Fruit fly (Drosophila melanogaster) whole organism, embryonic: ENCODE results near the gene pall.
A peak's percentile ranks its signal among the peaks of the same experiment; 100 is the strongest.

ENCODE experiments used
- ATbp ChIP-seq: fragments of 200-800 bp; sonication (Bioruptor generic); optimal IDR thresholded peaks from 2 replicates; lab custom pipeline; 2017; ENCODE audit warnings: missing biosample characterization, mild to moderate bottlenecking, missing genetic modification characterization, missing genetic modification reagents
- CG10565 ChIP-seq: fragments of 200-800 bp; sonication (Bioruptor generic); optimal IDR thresholded peaks from 3 replicates; lab custom pipeline; 2016; ENCODE audit warnings: missing biosample characterization, mild to moderate bottlenecking, missing genetic modification characterization
- CG11456 ChIP-seq: fragments of 200-800 bp; sonication (Bioruptor generic); IDR thresholded peaks from 3 replicates; pipeline ENCODE4 v1.3.6; 2022; ENCODE audit warnings: missing biosample characterization, missing genetic modification characterization
- CG12155 ChIP-seq: fragments of 200-800 bp; sonication (Bioruptor generic); optimal IDR thresholded peaks from 3 replicates; lab custom pipeline; 2016; ENCODE audit warnings: missing biosample characterization, missing genetic modification characterization
- CG13287 ChIP-seq: fragments of 200-800 bp; sonication (Bioruptor generic); IDR thresholded peaks from 2 replicates; pipeline ENCODE4 v1.3.6; 2022; ENCODE audit warnings: missing biosample characterization, missing genetic modification characterization; ENCODE audit not compliant: partially characterized antibody
- CG14710 ChIP-seq: fragments of 200-800 bp; sonication (Bioruptor generic); optimal IDR thresholded peaks from 3 replicates; lab custom pipeline; 2019; ENCODE audit warnings: missing biosample characterization, mild to moderate bottlenecking, missing genetic modification characterization, moderate library complexity
- CG17385 ChIP-seq: fragments of 200-800 bp; sonication (Bioruptor generic); optimal IDR thresholded peaks from 3 replicates; lab custom pipeline; 2018; ENCODE audit warnings: missing biosample characterization, mild to moderate bottlenecking, missing genetic modification characterization
- CG17829 ChIP-seq: fragments of 200-800 bp; optimal IDR thresholded peaks from 2 replicates; lab custom pipeline; 2019; ENCODE audit warnings: missing biosample characterization, mild to moderate bottlenecking, missing genetic modification characterization, moderate library complexity
- CG1792 ChIP-seq: fragments of 200-800 bp; sonication (Bioruptor generic); optimal IDR thresholded peaks from 2 replicates; lab custom pipeline; 2016; ENCODE audit warnings: missing biosample characterization, missing genetic modification characterization
- CG1832 ChIP-seq: fragments of 200-800 bp; sonication (Bioruptor generic); optimal IDR thresholded peaks from 2 replicates; lab custom pipeline; 2017; ENCODE audit warnings: missing biosample characterization, mild to moderate bottlenecking, missing genetic modification characterization, inconsistent platforms
- CG18476 ChIP-seq: fragments of 200-800 bp; sonication (Bioruptor generic); optimal IDR thresholded peaks from 2 replicates; lab custom pipeline; 2016; ENCODE audit warnings: missing biosample characterization, mild to moderate bottlenecking, missing genetic modification characterization
- CG2202 ChIP-seq: fragments of 200-800 bp; sonication (Bioruptor generic); optimal IDR thresholded peaks from 2 replicates; lab custom pipeline; 2018; ENCODE audit warnings: missing biosample characterization, mild to moderate bottlenecking, missing genetic modification characterization
- CG30020 ChIP-seq: fragments of 200-800 bp; optimal IDR thresholded peaks from 2 replicates; lab custom pipeline; 2019; ENCODE audit warnings: missing biosample characterization, mild to moderate bottlenecking, missing genetic modification characterization, moderate library complexity
- CG31224 ChIP-seq: fragments of 200-800 bp; sonication (Bioruptor generic); IDR thresholded peaks from 2 replicates; pipeline ENCODE4 v1.3.6; 2022; ENCODE audit warnings: missing biosample characterization, missing genetic modification characterization
- CG33213 ChIP-seq: fragments of 200-800 bp; sonication (Bioruptor generic); optimal IDR thresholded peaks from 3 replicates; lab custom pipeline; 2016; ENCODE audit warnings: missing biosample characterization, missing genetic modification characterization
- CG3407 ChIP-seq: fragments of 200-800 bp; sonication (Bioruptor generic); optimal IDR thresholded peaks from 2 replicates; lab custom pipeline; 2018; ENCODE audit warnings: missing biosample characterization, mild to moderate bottlenecking, missing genetic modification characterization
- CG34376 ChIP-seq: fragments of 200-800 bp; sonication (Bioruptor generic); optimal IDR thresholded peaks from 2 replicates; lab custom pipeline; 2018; ENCODE audit warnings: missing biosample characterization, mild to moderate bottlenecking, missing genetic modification characterization
- CG3726 ChIP-seq: fragments of 200-800 bp; sonication (Bioruptor generic); IDR thresholded peaks from 3 replicates; pipeline ENCODE4, ENCODE4 v1.3.6; 2022; ENCODE audit warnings: missing biosample characterization, missing genetic modification characterization
- CG6683 ChIP-seq: fragments of 200-800 bp; sonication (Bioruptor generic); optimal IDR thresholded peaks from 2 replicates; lab custom pipeline; 2017; ENCODE audit warnings: missing biosample characterization, mild to moderate bottlenecking, missing genetic modification characterization, missing genetic modification reagents
- CoRest ChIP-seq: fragments of 200-800 bp; sonication (Bioruptor generic); optimal IDR thresholded peaks from 3 replicates; lab custom pipeline; 2018; ENCODE audit warnings: missing biosample characterization, mild to moderate bottlenecking, missing genetic modification characterization, moderate library complexity
- Dek ChIP-seq: fragments of 200-800 bp; sonication (Bioruptor generic); optimal IDR thresholded peaks from 3 replicates; lab custom pipeline; 2019; ENCODE audit warnings: missing biosample characterization, mild to moderate bottlenecking, missing genetic modification characterization, moderate library complexity
- E2f2 ChIP-seq: fragments of 200-800 bp; sonication (Bioruptor generic); IDR thresholded peaks from 2 replicates; pipeline ENCODE4 v1.3.6; 2022; ENCODE audit warnings: missing biosample characterization, missing genetic modification characterization
- Eip74EF ChIP-seq, 2 experiments: fragments of 200-800 bp in 1 of 2; fragments of >200 bp in 1 of 2; sonication (Bioruptor generic) in 1 of 2; optimal IDR thresholded peaks; 2 replicates each; lab custom pipeline; 2017 to 2019; ENCODE audit warnings: missing biosample characterization in 2 of 2, missing genetic modification characterization in 2 of 2, mild to moderate bottlenecking in 1 of 2, moderate library complexity in 1 of 2
- Gsc ChIP-seq: fragments of 200-800 bp; sonication (Bioruptor generic); IDR thresholded peaks from 2 replicates; pipeline ENCODE4 v1.3.6; 2022; ENCODE audit warnings: missing biosample characterization, missing genetic modification characterization
- Gug ChIP-seq: fragments of 200-800 bp; sonication (Bioruptor generic); IDR thresholded peaks from 4 replicates; pipeline ENCODE4 v1.3.6; 2022; ENCODE audit warnings: missing biosample characterization, missing genetic modification characterization
- HLH4C ChIP-seq: fragments of 200-800 bp; sonication (Bioruptor generic); IDR thresholded peaks from 3 replicates; pipeline ENCODE4 v1.3.6; 2022; ENCODE audit warnings: missing biosample characterization, missing genetic modification characterization; ENCODE audit not compliant: partially characterized antibody
- Hr39 ChIP-seq: fragments of >200 bp; optimal IDR thresholded peaks from 2 replicates; lab custom pipeline; 2017
- Hr78 ChIP-seq, 2 experiments: fragments of 200-800 bp in 1 of 2; fragments of >200 bp in 1 of 2; sonication (Bioruptor generic) in 1 of 2; optimal IDR thresholded peaks; 2 replicates each; lab custom pipeline; 2017 to 2019; ENCODE audit warnings: missing biosample characterization in 2 of 2, missing genetic modification characterization in 2 of 2, mild to moderate bottlenecking in 1 of 2, moderate library complexity in 1 of 2
- Lim3 ChIP-seq: fragments of 200-800 bp; sonication (Bioruptor generic); IDR thresholded peaks from 2 replicates; pipeline ENCODE4 v1.3.6; 2022; ENCODE audit warnings: missing biosample characterization, missing genetic modification characterization
- Xrp1 ChIP-seq: fragments of 200-800 bp; sonication (Bioruptor generic); IDR thresholded peaks from 2 replicates; pipeline ENCODE4 v1.3.6; 2022; ENCODE audit warnings: missing biosample characterization, missing genetic modification characterization
- al ChIP-seq: fragments of 200-800 bp; sonication (Bioruptor generic); IDR thresholded peaks from 2 replicates; pipeline ENCODE4 v1.3.6; 2022; ENCODE audit warnings: missing biosample characterization, missing genetic modification characterization
- ap ChIP-seq: fragments of 200-800 bp; sonication (Bioruptor generic); IDR thresholded peaks from 2 replicates; pipeline ENCODE4 v1.3.6; 2022; ENCODE audit warnings: missing biosample characterization, missing genetic modification characterization
- bbx ChIP-seq: fragments of 200-800 bp; sonication (Bioruptor generic); IDR thresholded peaks from 2 replicates; pipeline ENCODE4 v1.3.6; 2022; ENCODE audit warnings: missing biosample characterization, missing genetic modification characterization; ENCODE audit not compliant: partially characterized antibody
- bcd ChIP-seq: fragments of 200-800 bp; sonication (Bioruptor generic); optimal IDR thresholded peaks from 2 replicates; lab custom pipeline; 2017; ENCODE audit warnings: missing biosample characterization, mild to moderate bottlenecking, missing genetic modification characterization
- bsh ChIP-seq, 2 experiments: fragments of 200-800 bp; sonication (Bioruptor generic); optimal IDR thresholded peaks; 2 replicates each; lab custom pipeline; 2017 to 2018; ENCODE audit warnings: mild to moderate bottlenecking in 2 of 2, missing biosample characterization in 2 of 2, missing genetic modification characterization in 2 of 2, moderate library complexity in 1 of 2
- chm ChIP-seq: fragments of 200-800 bp; sonication (Bioruptor generic); IDR thresholded peaks from 2 replicates; pipeline ENCODE4 v1.3.6; 2022; ENCODE audit warnings: missing biosample characterization, missing genetic modification characterization
- danr ChIP-seq: fragments of 200-800 bp; sonication (Bioruptor generic); IDR thresholded peaks from 2 replicates; pipeline ENCODE4 v1.3.6; 2022; ENCODE audit warnings: missing biosample characterization, missing genetic modification characterization
- eve ChIP-seq, 2 experiments: fragments of >200 bp; optimal IDR thresholded peaks; 2 replicates each; lab custom pipeline; 2017; ENCODE audit warnings: missing biosample characterization in 2 of 2, missing genetic modification characterization in 2 of 2
- fd3F ChIP-seq: fragments of 200-800 bp; sonication (Bioruptor generic); optimal IDR thresholded peaks from 2 replicates; lab custom pipeline; 2018; ENCODE audit warnings: missing biosample characterization, mild to moderate bottlenecking, missing genetic modification characterization, moderate library complexity
- fd96Cb ChIP-seq: fragments of 200-800 bp; sonication (Bioruptor generic); optimal IDR thresholded peaks from 2 replicates; lab custom pipeline; 2018; ENCODE audit warnings: missing biosample characterization, mild to moderate bottlenecking, missing genetic modification characterization, moderate library complexity
- ftz-f1 ChIP-seq: fragments of 200-800 bp; sonication (Bioruptor generic); optimal IDR thresholded peaks from 2 replicates; lab custom pipeline; 2016; ENCODE audit warnings: missing biosample characterization, missing genetic modification characterization
- grau ChIP-seq: fragments of 200-800 bp; optimal IDR thresholded peaks from 3 replicates; lab custom pipeline; 2019; ENCODE audit warnings: missing biosample characterization, mild to moderate bottlenecking, missing genetic modification characterization, moderate library complexity
- ken ChIP-seq: fragments of 200-800 bp; sonication (Bioruptor generic); IDR thresholded peaks from 3 replicates; pipeline ENCODE4 v1.3.6; 2022; ENCODE audit warnings: missing biosample characterization, missing genetic modification characterization
- lbe ChIP-seq: fragments of 200-800 bp; sonication (Bioruptor generic); optimal IDR thresholded peaks from 2 replicates; lab custom pipeline; 2016; ENCODE audit warnings: missing biosample characterization, mild to moderate bottlenecking, missing genetic modification characterization
- seq ChIP-seq: fragments of 200-800 bp; sonication (Bioruptor generic); IDR thresholded peaks from 2 replicates; pipeline ENCODE4 v1.3.6; 2022; ENCODE audit warnings: missing biosample characterization, missing genetic modification characterization
- slbo ChIP-seq: fragments of 200-800 bp; sonication (Bioruptor generic); IDR thresholded peaks from 2 replicates; pipeline ENCODE4 v1.3.6; 2022; ENCODE audit warnings: missing biosample characterization, missing genetic modification characterization
- sna ChIP-seq: fragments of 200-800 bp; sonication (Bioruptor generic); IDR thresholded peaks from 2 replicates; pipeline ENCODE4 v1.3.6; 2022; ENCODE audit warnings: missing biosample characterization, missing genetic modification characterization; ENCODE audit not compliant: partially characterized antibody
- sr ChIP-seq: fragments of 200-800 bp; sonication (Bioruptor generic); IDR thresholded peaks from 3 replicates; pipeline ENCODE4 v1.3.6; 2022; ENCODE audit warnings: missing biosample characterization, missing genetic modification characterization
- trem ChIP-seq: fragments of 200-800 bp; optimal IDR thresholded peaks from 3 replicates; lab custom pipeline; 2019; ENCODE audit warnings: missing biosample characterization, mild to moderate bottlenecking, missing genetic modification characterization, moderate library complexity
- zf30C ChIP-seq: fragments of 200-800 bp; sonication (Bioruptor generic); optimal IDR thresholded peaks from 3 replicates; lab custom pipeline; 2018; ENCODE audit warnings: missing biosample characterization, mild to moderate bottlenecking, missing genetic modification characterization
- zfh1 ChIP-seq: fragments of 200-800 bp; sonication (Bioruptor generic); IDR thresholded peaks from 3 replicates; pipeline ENCODE4 v1.3.6; 2022; ENCODE audit warnings: missing biosample characterization, missing genetic modification characterization

The pall gene

DNA sequence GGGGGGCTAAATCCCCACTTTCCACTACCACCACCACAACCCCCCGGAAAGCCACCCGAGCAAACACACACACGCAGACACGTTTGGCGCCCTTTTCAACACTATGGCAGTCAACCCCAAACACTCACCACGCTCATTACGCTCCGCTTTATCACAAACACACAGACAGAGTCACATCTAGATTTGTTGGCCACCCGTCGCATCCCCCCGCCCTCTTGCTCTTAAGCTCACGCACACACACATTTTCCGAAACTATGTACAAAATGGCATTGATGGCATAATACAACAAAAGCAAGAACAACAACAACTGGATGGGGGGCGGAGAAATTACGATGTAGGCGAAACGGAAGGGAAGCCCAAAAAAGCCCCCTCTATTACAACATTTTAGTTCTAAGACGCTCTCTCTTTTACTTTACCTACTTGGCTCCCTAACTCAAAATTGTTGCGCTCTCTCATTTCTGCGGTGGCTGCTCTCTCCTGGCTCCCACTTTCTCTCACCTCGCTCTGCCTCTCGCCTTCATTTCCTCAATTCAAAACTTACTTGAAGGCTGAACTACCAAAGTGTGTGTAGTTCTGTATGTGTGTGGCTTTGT lies 21.8 kb downstream of the pall start (continued):
- no peak for TF ChIP-seq CG30020
- TF ChIP-seq CG3726 (GFP tag; lab: Robert Waterston, UW) = no peak
- no peak for TF ChIP-seq seq
- TF ChIP-seq ftz-f1 = no peak
- TF ChIP-seq CG14710 (tag; lab: Kevin White, UChicago) = no peak
- TF ChIP-seq CG1832 = no peak
- no peak for TF ChIP-seq bsh (GFP tag; optimal IDR thresholded peaks at IDR 0.05; lab: Kevin White, UChicago)
- TF ChIP-seq eve (GFP tag; optimal IDR thresholded peaks at IDR 0.05; lab: Kevin White, UChicago) = no peak
- no peak for TF ChIP-seq fd96Cb (tag; lab: Kevin White, UChicago)
- TF ChIP-seq ap = no peak
- TF ChIP-seq grau (tag; lab: Kevin White, UChicago) = no peak
- no peak for TF ChIP-seq E2f2 (GFP tag; lab: Robert Waterston, UW)
- TF ChIP-seq bcd (GFP tag; lab: Kevin White, UChicago) = no peak
- no peak for TF ChIP-seq CG11456
- TF ChIP-seq CG2202 = no peak
- no peak for TF ChIP-seq zfh1
- TF ChIP-seq Gsc (GFP tag; lab: Robert Waterston, UW) = no peak
- no peak for TF ChIP-seq CG12155 (GFP tag; lab: Kevin White, UChicago)
- TF ChIP-seq Hr39 = no peak
- no peak for TF ChIP-seq CG17829 (tag; lab: Kevin White, UChicago)
- TF ChIP-seq ATbp (GFP tag; lab: Kevin White, UChicago) = no peak
- no peak for TF ChIP-seq sr (GFP tag; lab: Robert Waterston, UW)
- TF ChIP-seq Lim3 (GFP tag; lab: Robert Waterston, UW) = no peak
- TF ChIP-seq Xrp1 (GFP tag; lab: Robert Waterston, UW) = no peak
- TF ChIP-seq chm (GFP tag; lab: Robert Waterston, UW) = no peak
- TF ChIP-seq CG3407 = no peak
- no peak for TF ChIP-seq CG17385 (GFP tag; lab: Kevin White, UChicago)
- TF ChIP-seq CG18476 = no peak
- TF ChIP-seq CG1792 (GFP tag; lab: Kevin White, UChicago) = no peak
- TF ChIP-seq fd3F = no peak
- TF ChIP-seq danr (GFP tag; lab: Robert Waterston, UW) = no peak
- TF ChIP-seq trem = no peak
- no peak for TF ChIP-seq Eip74EF (GFP tag; optimal IDR thresholded peaks at IDR 0.05; lab: Kevin White, UChicago)
- no peak for TF ChIP-seq al (GFP tag; lab: Robert Waterston, UW)
- no peak for TF ChIP-seq ken
- TF ChIP-seq sna = no peak
- TF ChIP-seq slbo (GFP tag; lab: Robert Waterston, UW) = no peak
- TF ChIP-seq bbx = peak; percentile 31; the same call in 1 of the 2 replicates
- TF ChIP-seq CG6683 (GFP tag; lab: Kevin White, UChicago) = no peak
- no peak for TF ChIP-seq CG33213 (GFP tag; lab: Kevin White, UChicago)
- TF ChIP-seq CG13287 (GFP tag; lab: Robert Waterston, UW) = no peak
- no peak for TF ChIP-seq CG31224 (GFP tag; lab: Robert Waterston, UW)
- no peak for TF ChIP-seq Gug
- no peak for TF ChIP-seq CoRest (tag; lab: Kevin White, UChicago)
- no peak for TF ChIP-seq CG10565 (GFP tag; lab: Kevin White, UChicago)
- no peak for TF ChIP-seq zf30C
- no peak for TF ChIP-seq CG34376 (GFP tag; lab: Kevin White, UChicago)
- no peak for TF ChIP-seq HLH4C (GFP tag; lab: Robert Waterston, UW)
- no peak for TF ChIP-seq lbe (GFP tag; lab: Kevin White, UChicago)
- TF ChIP-seq Dek (tag; lab: Kevin White, UChicago) = no peak
- no peak for TF ChIP-seq Hr78 (GFP tag; optimal IDR thresholded peaks at IDR 0.05; lab: Kevin White, UChicago)
